Worm (Caenorhabditis elegans) whole organism, L3 larva: ENCODE data around the gene C39D10.7.

Source experiments
- R02D3.7 ChIP-seq: fragments of 150-350 bp; optimal IDR thresholded peaks from 2 replicates; lab custom pipeline; 2014; ENCODE audit warnings: missing biosample characterization, missing genetic modification characterization
- ZK546.5 ChIP-seq: sonication (generic microtip); optimal IDR thresholded peaks from 2 replicates; lab custom pipeline; 2017; ENCODE audit warnings: missing biosample characterization, missing genetic modification characterization
- ceh-16 ChIP-seq: sonication (generic microtip); optimal IDR thresholded peaks from 2 replicates; lab custom pipeline; 2017; ENCODE audit warnings: missing biosample characterization, missing genetic modification characterization
- ceh-28 ChIP-seq: fragments of 150-350 bp; optimal IDR thresholded peaks from 2 replicates; lab custom pipeline; 2014; ENCODE audit warnings: missing biosample characterization, missing genetic modification reagents, missing genetic modification characterization
- daf-12 ChIP-seq: fragments of 150-350 bp; optimal IDR thresholded peaks from 2 replicates; lab custom pipeline; 2014; ENCODE audit warnings: missing biosample characterization, missing genetic modification reagents, missing genetic modification characterization
- egl-27 ChIP-seq: sonication (generic microtip); optimal IDR thresholded peaks from 4 replicates; lab custom pipeline; 2017; ENCODE audit warnings: missing biosample characterization, missing genetic modification reagents, missing genetic modification characterization
- elt-1 ChIP-seq: fragments of 150-350 bp; optimal IDR thresholded peaks from 2 replicates; lab custom pipeline; 2014; ENCODE audit warnings: missing biosample characterization, missing genetic modification characterization
- elt-3 ChIP-seq, 3 experiments: fragments of 150-350 bp in 1 of 3; sonication (generic microtip) in 2 of 3; optimal IDR thresholded peaks; 2 replicates in 2 of 3; 4 replicates in 1 of 3; lab custom pipeline; 2014 to 2017; ENCODE audit warnings: missing biosample characterization in 3 of 3, missing genetic modification characterization in 3 of 3
- eor-1 ChIP-seq, 2 experiments: fragments of 150-350 bp; optimal IDR thresholded peaks; 2 replicates each; lab custom pipeline; 2014 to 2018; ENCODE audit warnings: missing biosample characterization in 2 of 2, missing genetic modification characterization in 2 of 2
- fkh-10 ChIP-seq: sonication (generic microtip); optimal IDR thresholded peaks from 2 replicates; lab custom pipeline; 2017; ENCODE audit warnings: missing biosample characterization, missing genetic modification reagents, missing genetic modification characterization
- fkh-2 ChIP-seq: fragments of 150-350 bp; optimal IDR thresholded peaks from 2 replicates; lab custom pipeline; 2014; ENCODE audit warnings: missing biosample characterization, missing genetic modification reagents, missing genetic modification characterization
- fos-1 ChIP-seq: fragments of 150-350 bp; optimal IDR thresholded peaks from 2 replicates; lab custom pipeline; 2014; ENCODE audit warnings: missing biosample characterization, missing genetic modification characterization
- lin-39 ChIP-seq: fragments of 150-350 bp; optimal IDR thresholded peaks from 2 replicates; lab custom pipeline; 2018; ENCODE audit warnings: missing biosample characterization, missing genetic modification reagents, missing genetic modification characterization
- lsy-12 ChIP-seq: sonication (generic microtip); optimal IDR thresholded peaks from 2 replicates; lab custom pipeline; 2016; ENCODE audit warnings: mild to moderate bottlenecking, missing genetic modification characterization, missing compliant biosample characterization
- mdl-1 ChIP-seq: fragments of 150-350 bp; optimal IDR thresholded peaks from 2 replicates; lab custom pipeline; 2014; ENCODE audit warnings: missing biosample characterization, missing genetic modification characterization
- mml-1 ChIP-seq: fragments of 150-350 bp; sonication (generic microtip); optimal IDR thresholded peaks from 3 replicates; lab custom pipeline; 2014; ENCODE audit warnings: missing biosample characterization, missing genetic modification characterization
- nhr-11 ChIP-seq: fragments of 150-350 bp; optimal IDR thresholded peaks from 2 replicates; lab custom pipeline; 2014; ENCODE audit warnings: missing biosample characterization, missing genetic modification characterization
- nhr-23 ChIP-seq: fragments of 150-350 bp; optimal IDR thresholded peaks from 2 replicates; lab custom pipeline; 2014; ENCODE audit warnings: missing biosample characterization, missing genetic modification reagents, missing genetic modification characterization
- nhr-237 ChIP-seq: fragments of 150-350 bp; optimal IDR thresholded peaks from 2 replicates; lab custom pipeline; 2014; ENCODE audit warnings: missing biosample characterization, missing genetic modification characterization
- nhr-25 ChIP-seq: sonication (generic microtip); optimal IDR thresholded peaks from 2 replicates; lab custom pipeline; 2017; ENCODE audit warnings: missing biosample characterization, missing genetic modification characterization
- nhr-43 ChIP-seq: sonication (generic microtip); optimal IDR thresholded peaks from 2 replicates; lab custom pipeline; 2016; ENCODE audit warnings: mild to moderate bottlenecking, missing genetic modification characterization, missing compliant biosample characterization; ENCODE audit not compliant: poor library complexity, severe bottlenecking
- nhr-76 ChIP-seq: fragments of 150-350 bp; sonication (generic microtip); optimal IDR thresholded peaks from 5 replicates; lab custom pipeline; 2014; ENCODE audit warnings: missing biosample characterization, missing genetic modification characterization
- nhr-77 ChIP-seq: fragments of 150-350 bp; optimal IDR thresholded peaks from 2 replicates; lab custom pipeline; 2014; ENCODE audit warnings: missing biosample characterization, missing genetic modification characterization
- pha-4 ChIP-seq: fragments of 150-350 bp; optimal IDR thresholded peaks from 2 replicates; lab custom pipeline; 2014; ENCODE audit warnings: missing biosample characterization, missing genetic modification reagents, missing genetic modification characterization
- pqm-1 ChIP-seq: fragments of 150-350 bp; optimal IDR thresholded peaks from 2 replicates; lab custom pipeline; 2017; ENCODE audit warnings: missing biosample characterization, missing genetic modification characterization, inconsistent platforms
- sea-2 ChIP-seq: fragments of 150-350 bp; sonication (generic microtip); optimal IDR thresholded peaks from 4 replicates; lab custom pipeline; 2014; ENCODE audit warnings: missing biosample characterization, missing genetic modification reagents, missing genetic modification characterization
- skn-1 ChIP-seq: fragments of 150-350 bp; optimal IDR thresholded peaks from 2 replicates; lab custom pipeline; 2014; ENCODE audit warnings: missing biosample characterization, missing genetic modification characterization
- tbx-2 ChIP-seq: sonication (generic microtip); optimal IDR thresholded peaks from 2 replicates; lab custom pipeline; 2016; ENCODE audit warnings: mild to moderate bottlenecking, missing genetic modification characterization, missing compliant biosample characterization
- unc-62 ChIP-seq: fragments of 150-350 bp; sonication (generic microtip); optimal IDR thresholded peaks from 4 replicates; lab custom pipeline; 2014; ENCODE audit warnings: missing biosample characterization, missing genetic modification reagents, missing genetic modification characterization
- zag-1 ChIP-seq: fragments of 150-350 bp; optimal IDR thresholded peaks from 2 replicates; lab custom pipeline; 2014; ENCODE audit warnings: missing biosample characterization, missing genetic modification characterization
- ztf-11 ChIP-seq: fragments of 150-350 bp; optimal IDR thresholded peaks from 2 replicates; lab custom pipeline; 2014; ENCODE audit warnings: missing biosample characterization, missing genetic modification characterization
- ztf-4 ChIP-seq: fragments of 150-350 bp; optimal IDR thresholded peaks from 2 replicates; lab custom pipeline; 2014; ENCODE audit warnings: missing biosample characterization, missing genetic modification characterization

Gene C39D10.7

DNA sequence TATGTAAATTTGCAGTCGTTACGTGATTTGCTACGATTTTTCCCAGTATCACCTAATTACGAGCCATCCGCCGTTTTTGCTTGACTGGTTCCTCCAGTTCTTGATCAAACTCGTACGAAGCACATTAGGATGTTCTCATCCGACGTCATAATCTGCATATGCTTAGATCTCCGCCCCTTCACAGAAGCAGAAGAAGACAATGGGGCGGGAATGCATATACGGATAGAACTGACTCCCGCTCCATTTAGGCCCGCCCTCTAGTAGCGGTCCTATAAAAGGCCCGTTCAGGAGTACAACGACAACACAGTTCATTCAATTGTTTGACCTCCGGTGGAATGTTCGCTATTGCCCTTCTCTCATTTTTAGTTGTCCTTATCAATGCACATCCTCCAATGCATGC, 11.4 kb upstream of the C39D10.7 start, which contains the start of gene zig-4:
zig-4 (plus strand) TSS at position 301 of the 400 bp plus-strand sequence.
- no peak for TF ChIP-seq mml-1 (tag; lab: Kevin White, UChicago)
- no peak for TF ChIP-seq elt-1 (tag; lab: Kevin White, UChicago)
- no peak for TF ChIP-seq daf-12 (tag; lab: Kevin White, UChicago)
- no peak for TF ChIP-seq pqm-1
- no peak for TF ChIP-seq eor-1 (tag; optimal IDR thresholded peaks at IDR 0.05; lab: Kevin White, UChicago)
- TF ChIP-seq fos-1 = no peak
- TF ChIP-seq mdl-1 (tag; lab: Kevin White, UChicago) = no peak
- TF ChIP-seq nhr-43 (tag; lab: Kevin White, UChicago) = no peak
- TF ChIP-seq nhr-11 (tag; lab: Kevin White, UChicago) = no peak
- TF ChIP-seq tbx-2 (tag; lab: Kevin White, UChicago) = no peak
- TF ChIP-seq R02D3.7 (tag; lab: Kevin White, UChicago) = no peak
- TF ChIP-seq nhr-237 = no peak
- no peak for TF ChIP-seq nhr-77 (tag; lab: Kevin White, UChicago)
- TF ChIP-seq unc-62 (GFP tag; lab: Kevin White, UChicago) = no peak
- no peak for TF ChIP-seq lin-39 (tag; lab: Kevin White, UChicago)
- no peak for TF ChIP-seq nhr-76 (tag; lab: Kevin White, UChicago)
- no peak for TF ChIP-seq pha-4
- no peak for TF ChIP-seq ceh-16 (tag; lab: Kevin White, UChicago)
- no peak for TF ChIP-seq fkh-10 (GFP tag; lab: Kevin White, UChicago)
- TF ChIP-seq ZK546.5 (tag; lab: Kevin White, UChicago) = no peak

DNA sequence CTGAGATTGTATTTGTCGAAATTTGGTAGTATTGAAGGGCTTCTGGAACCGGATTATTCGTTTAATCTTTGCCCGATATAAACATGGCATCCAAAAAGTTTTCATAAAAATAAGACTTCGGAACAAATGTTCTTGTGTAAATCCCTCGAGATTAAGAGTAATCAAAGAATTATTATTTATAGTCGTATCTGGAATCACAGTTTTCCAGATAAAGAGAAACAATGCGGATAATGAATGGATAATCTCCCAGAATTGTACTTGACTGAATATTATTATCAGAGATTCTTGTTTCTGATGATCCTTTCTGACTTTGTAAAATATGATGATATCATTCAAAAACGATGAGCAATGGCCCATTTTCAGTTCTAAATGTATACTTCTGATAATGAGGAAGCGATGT, 7.4 kb upstream of the C39D10.7 start:
- TF ChIP-seq lsy-12 (tag; lab: Kevin White, UChicago) (no peak), nhr-25 (tag; lab: Kevin White, UChicago) (no peak), R02D3.7 (tag; lab: Kevin White, UChicago) (no peak), ceh-16 (tag; lab: Kevin White, UChicago) (no peak), fkh-10 (GFP tag; lab: Kevin White, UChicago) (no peak), mml-1 (tag; lab: Kevin White, UChicago) (no peak)

DNA sequence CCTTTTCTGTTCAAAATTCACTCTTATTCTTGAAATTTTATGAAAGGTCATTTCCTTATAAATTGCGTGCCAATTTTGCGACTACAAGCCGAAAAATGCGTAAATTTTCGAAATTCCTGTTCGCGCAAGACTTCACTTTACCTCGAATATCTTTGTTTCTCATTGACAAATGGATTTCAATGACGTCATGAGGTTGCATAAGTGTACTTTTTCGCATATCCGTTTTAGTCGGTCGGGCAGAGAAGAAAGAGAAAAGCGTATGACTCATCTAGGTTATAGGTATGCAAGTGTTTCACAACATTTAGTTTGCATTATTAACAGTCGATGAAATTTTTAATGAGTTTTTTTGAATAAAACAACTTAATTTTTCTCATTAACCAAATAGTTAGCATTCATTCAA, 2.3 kb upstream of the C39D10.7 start:
- TF ChIP-seq nhr-25 (tag; lab: Kevin White, UChicago) = peak; percentile 61
- TF ChIP-seq egl-27 (tag; lab: Kevin White, UChicago) = no peak
- no peak for TF ChIP-seq ztf-11 (tag; lab: Kevin White, UChicago)
- no peak for TF ChIP-seq ceh-28
- TF ChIP-seq fos-1 = peak; percentile 5
- peak; percentile 62 for TF ChIP-seq nhr-23 (tag; lab: Kevin White, UChicago)
- TF ChIP-seq sea-2 = no peak
- no peak for TF ChIP-seq fkh-2
- TF ChIP-seq daf-12 (tag; lab: Kevin White, UChicago) = no peak
- TF ChIP-seq zag-1 (tag; lab: Kevin White, UChicago) = no peak
- TF ChIP-seq mml-1 (tag; lab: Kevin White, UChicago) = no peak
- no peak for TF ChIP-seq lsy-12 (tag; lab: Kevin White, UChicago)
- no peak for TF ChIP-seq eor-1 (tag; optimal IDR thresholded peaks at IDR 0.05; lab: Kevin White, UChicago)

ce11 chrX:7915616-7916015, 1.9 kb upstream of the C39D10.7 start:
- TF ChIP-seq ceh-28 (no peak), elt-3 (tag; optimal IDR thresholded peaks at IDR 0.05; lab: Kevin White, UChicago) (no peak), mdl-1 (tag; lab: Kevin White, UChicago) (no peak), fos-1 (no peak)

DNA sequence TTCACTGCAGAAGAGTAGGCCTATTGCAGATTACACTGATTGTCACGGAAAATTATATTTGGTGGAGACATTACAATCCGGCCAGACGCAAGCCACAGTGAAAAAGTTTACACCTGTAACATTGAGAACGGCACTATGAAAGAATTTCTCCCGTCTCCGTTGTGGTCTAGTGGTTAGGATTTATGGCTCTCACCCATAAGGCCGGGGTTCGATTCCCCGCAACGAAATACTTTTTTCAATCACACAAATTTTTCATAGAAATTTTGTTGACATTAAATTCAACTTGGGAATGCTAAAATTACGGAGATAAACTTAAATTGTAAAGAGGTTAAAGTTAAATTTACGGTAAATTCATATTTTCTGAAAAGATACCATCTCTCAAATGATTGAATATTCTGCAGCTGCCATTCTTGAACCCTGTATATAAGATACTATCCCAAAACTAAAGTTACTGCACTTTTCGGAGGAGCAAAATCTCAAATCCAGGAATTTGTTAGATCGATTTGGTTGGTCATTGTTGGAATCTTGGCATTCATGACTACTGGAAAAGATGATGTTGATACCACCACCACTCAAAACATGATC, 7.2 kb downstream of the C39D10.7 start, which contains the start of gene C39D10.1:
C39D10.1 (plus strand) TSS at position 535 of the 585 bp plus-strand sequence.
- TF ChIP-seq ztf-4 (tag; lab: Kevin White, UChicago) (no peak), pha-4 (peak; percentile 20), nhr-43 (tag; lab: Kevin White, UChicago) (peak; percentile 45), skn-1 (tag; lab: Kevin White, UChicago) (no peak)
